Worm (Caenorhabditis elegans) whole organism, L1 larva: ENCODE results near the gene nhr-228.
"Not testable (repeated sequence)": the region's sequence is repeated elsewhere in the genome, so short reads cannot be mapped to it uniquely, and the experiment has no call there.

ENCODE experiments used
- aha-1 ChIP-seq: fragments of 150-350 bp; optimal IDR thresholded peaks from 2 replicates; lab custom pipeline; 2014; ENCODE audit warnings: missing biosample characterization, missing genetic modification characterization
- ceh-63 ChIP-seq: fragments of 200-800 bp; sonication (Bioruptor generic); optimal IDR thresholded peaks from 2 replicates; lab custom pipeline; 2018; ENCODE audit warnings: mild to moderate bottlenecking, missing genetic modification characterization, missing compliant biosample characterization
- ces-1 ChIP-seq: fragments of 150-350 bp; optimal IDR thresholded peaks from 2 replicates; lab custom pipeline; 2014; ENCODE audit warnings: missing biosample characterization, missing genetic modification reagents, missing genetic modification characterization
- efl-1 ChIP-seq, 4 experiments: fragments of 150-350 bp; optimal IDR thresholded peaks in 3 of 4; peaks in 1 of 4; 1 replicate in 1 of 4; 2 replicates in 3 of 4; lab custom pipeline; 2014; ENCODE audit warnings: missing biosample characterization in 2 of 4, missing genetic modification characterization in 2 of 4, missing genetic modification reagents in 2 of 4
- elt-2 ChIP-seq: sonication (generic microtip); optimal IDR thresholded peaks from 2 replicates; lab custom pipeline; 2016; ENCODE audit warnings: missing genetic modification characterization, mild to moderate bottlenecking, inconsistent platforms, missing compliant biosample characterization, missing genetic modification reagents
- elt-3 ChIP-seq, 6 experiments: fragments of 150-350 bp in 1 of 6; sonication (generic microtip); optimal IDR thresholded peaks; 2 replicates each; lab custom pipeline; 2017 to 2018; ENCODE audit warnings: missing biosample characterization in 6 of 6, missing genetic modification characterization in 6 of 6, inconsistent platforms in 1 of 6
- jun-1 ChIP-seq: fragments of 150-350 bp; optimal IDR thresholded peaks from 2 replicates; lab custom pipeline; 2014; ENCODE audit warnings: missing biosample characterization, missing genetic modification reagents, missing genetic modification characterization
- lin-14 ChIP-seq: fragments of 200-800 bp; sonication (Bioruptor generic); optimal IDR thresholded peaks from 2 replicates; lab custom pipeline; 2018; ENCODE audit warnings: mild to moderate bottlenecking, missing genetic modification characterization, moderate library complexity, missing compliant biosample characterization
- lin-35 ChIP-seq, 2 experiments: fragments of 150-350 bp; optimal IDR thresholded peaks; 2 replicates each; lab custom pipeline; 2014; ENCODE audit warnings: missing biosample characterization in 2 of 2, missing genetic modification characterization in 2 of 2, missing genetic modification reagents in 2 of 2
- lir-3 ChIP-seq: sonication (generic microtip); optimal IDR thresholded peaks from 2 replicates; lab custom pipeline; 2016; ENCODE audit warnings: mild to moderate bottlenecking, missing genetic modification characterization, moderate library complexity, missing compliant biosample characterization; ENCODE audit not compliant: poor library complexity
- nhr-20 ChIP-seq: sonication (generic microtip); optimal IDR thresholded peaks from 2 replicates; lab custom pipeline; 2016; ENCODE audit warnings: mild to moderate bottlenecking, missing genetic modification characterization, missing compliant biosample characterization
- nhr-71 ChIP-seq: sonication (generic microtip); optimal IDR thresholded peaks from 2 replicates; lab custom pipeline; 2016; ENCODE audit warnings: mild to moderate bottlenecking, missing genetic modification characterization, moderate library complexity, missing compliant biosample characterization
- nhr-76 ChIP-seq: sonication (generic microtip); optimal IDR thresholded peaks from 2 replicates; lab custom pipeline; 2017; ENCODE audit warnings: missing biosample characterization, missing genetic modification characterization
- pag-3 ChIP-seq: sonication (generic microtip); optimal IDR thresholded peaks from 2 replicates; lab custom pipeline; 2017; ENCODE audit warnings: missing genetic modification characterization, mild to moderate bottlenecking, missing compliant biosample characterization, antibody characterized with exemption, borderline replicate concordance; ENCODE audit not compliant: insufficient read depth
- rnt-1 ChIP-seq: sonication (generic microtip); optimal IDR thresholded peaks from 2 replicates; lab custom pipeline; 2016; ENCODE audit warnings: mild to moderate bottlenecking, missing genetic modification characterization, moderate library complexity, missing compliant biosample characterization
- tlp-1 ChIP-seq: fragments of 150-350 bp; optimal IDR thresholded peaks from 2 replicates; lab custom pipeline; 2014; ENCODE audit warnings: missing biosample characterization, missing genetic modification characterization

nhr-228 gene

ce11 chrV:2327124-2327523, 45.6 kb downstream of the nhr-228 start:
- TF ChIP-seq ces-1 (GFP tag; lab: Kevin White, UChicago) (no peak), aha-1 (no peak), efl-1 (optimal IDR thresholded peaks at IDR 0.05; lab: Kevin White, UChicago) (no peak), efl-1 (GFP tag; optimal IDR thresholded peaks at IDR 0.05 in 1 of 2; lab: Kevin White, UChicago) (peak in 1 of 2 experiments; percentile 64), nhr-71 (tag; lab: Kevin White, UChicago) (peak; percentile 56), lin-14 (GFP tag; lab: Kevin White, UChicago) (peak; percentile 36), tlp-1 (tag; lab: Kevin White, UChicago) (peak; percentile 74), lin-35 (GFP tag; optimal IDR thresholded peaks at IDR 0.05; lab: Kevin White, UChicago) (peak in 1 of 2 experiments; percentile 15), jun-1 (tag; lab: Kevin White, UChicago) (no peak), elt-3 (tag; optimal IDR thresholded peaks at IDR 0.05; lab: Kevin White, UChicago) (peak in 1 of 6 experiments; percentile 25), nhr-20 (tag; lab: Kevin White, UChicago) (peak; percentile 30), elt-2 (tag; lab: Kevin White, UChicago) (peak; percentile 98)

DNA sequence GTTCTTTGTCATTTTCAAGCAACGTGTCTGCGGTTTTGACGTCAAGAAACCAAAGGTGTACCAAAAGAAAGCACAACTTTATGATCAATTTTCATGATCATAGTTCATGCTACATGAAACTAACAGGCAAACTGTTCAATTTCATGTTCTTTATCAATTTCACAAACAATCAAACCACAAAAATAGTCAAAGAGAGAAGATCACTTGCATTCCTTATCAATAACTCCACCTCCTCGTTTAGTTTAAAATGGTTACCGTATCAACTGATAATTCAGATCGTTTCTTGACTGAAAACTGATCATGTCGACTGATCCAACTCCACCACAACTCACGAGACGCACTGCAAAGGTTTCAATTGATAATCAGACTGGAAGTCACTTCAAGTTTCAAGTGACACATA, 48.6 kb downstream of the nhr-228 start, which contains the start of gene pud-1.1:
pud-1.1 (plus strand) TSS at position 301 of the 400 bp plus-strand sequence.
- not testable (repeated sequence) for TF ChIP-seq elt-2 (tag; lab: Kevin White, UChicago); lir-3 (tag; lab: Kevin White, UChicago); ceh-63 (GFP tag; lab: Kevin White, UChicago)

ce11 chrV:2331616-2332015, 50.1 kb downstream of the nhr-228 start, which contains the start of gene irld-32:
TSS of gene irld-32 (plus strand) at chrV:2331916.
- not testable (repeated sequence) for TF ChIP-seq pag-3, nhr-76, rnt-1 (tag; lab: Kevin White, UChicago)
